Fruit fly (Drosophila melanogaster): ENCODE data around the gene CG17681.

The CG17681 gene

dm6 chr2L:18121367-18122230 lies 31.3 kb upstream of the CG17681 start (continued):
- TF ChIP-seq Hmx (GFP tag; optimal IDR thresholded peaks at IDR 0.05) (no peak), CG43689 (GFP tag; IDR thresholded peaks at IDR 0.05) (no peak), Abd-B (GFP tag; optimal IDR thresholded peaks at IDR 0.05) (peak; percentile 57), Dek (tag; optimal IDR thresholded peaks at IDR 0.05) (no peak), Meics (GFP tag; optimal IDR thresholded peaks at IDR 0.05) (peak; percentile 11), CG1647 (GFP tag; optimal IDR thresholded peaks at IDR 0.05) (peak; percentile 35), CG8388 (GFP tag; optimal IDR thresholded peaks at IDR 0.05) (peak; percentile 35), gsb-n (tag; optimal IDR thresholded peaks at IDR 0.05) (no peak), CG6254 (GFP tag; optimal IDR thresholded peaks at IDR 0.05) (peak; percentile 23), CG3995 (GFP tag; optimal IDR thresholded peaks at IDR 0.05) (no peak), CG7372 (GFP tag; IDR thresholded peaks at IDR 0.05) (0 out of 2 replicates have a peak, but pooled peaks have one; percentile 10), Oli (tag; optimal IDR thresholded peaks at IDR 0.05) (peak; percentile 45), gem (tag; optimal IDR thresholded peaks at IDR 0.05) (peak; percentile 70), zfh1 (GFP tag; IDR thresholded peaks at IDR 0.05) (no peak), sna (GFP tag; IDR thresholded peaks at IDR 0.05; ENCODE audit: partially characterized antibody) (no peak), Oaz (GFP tag; IDR thresholded peaks at IDR 0.05) (no peak), E2f1 (GFP tag; IDR thresholded peaks at IDR 0.05) (no peak), slp2 (GFP tag; optimal IDR thresholded peaks at IDR 0.05) (no peak), CG11696 (GFP tag; IDR thresholded peaks at IDR 0.05) (no peak), H2.0 (GFP tag; IDR thresholded peaks at IDR 0.05) (peak; percentile 46), NK7.1 (GFP tag; optimal IDR thresholded peaks at IDR 0.05) (no peak), CG13296 (GFP tag; optimal IDR thresholded peaks at IDR 0.05) (no peak), CG1529 (GFP tag; optimal IDR thresholded peaks at IDR 0.05) (no peak), Deaf1 (tag; optimal IDR thresholded peaks at IDR 0.05) (no peak), HLHmδ (GFP tag; optimal IDR thresholded peaks at IDR 0.05) (no peak), CG7745 (tag; optimal IDR thresholded peaks at IDR 0.05) (no peak), pho (GFP tag; optimal IDR thresholded peaks at IDR 0.05) (peak; percentile 17), phol (tag; optimal IDR thresholded peaks at IDR 0.05) (no peak), Ada2b (GFP tag; IDR thresholded peaks at IDR 0.05) (no peak), sens (GFP tag) (peak; percentile 79), ERR (GFP tag; optimal IDR thresholded peaks at IDR 0.05) (no peak), Blimp-1 (GFP tag; optimal IDR thresholded peaks at IDR 0.05) (peak; percentile 58), CG4854 (GFP tag; optimal IDR thresholded peaks at IDR 0.05) (no peak), CG4617 (GFP tag; optimal IDR thresholded peaks at IDR 0.05; ENCODE audit: borderline replicate concordance) (no peak), sima (GFP tag; optimal IDR thresholded peaks at IDR 0.05) (no peak), Lim3 (GFP tag; IDR thresholded peaks at IDR 0.05) (no peak), Aef1 (GFP tag; IDR thresholded peaks at IDR 0.05) (no peak), CG14050 (GFP tag; IDR thresholded peaks at IDR 0.05) (no peak), NC2β (GFP tag; optimal IDR thresholded peaks at IDR 0.05) (peak; percentile 6), fru (optimal IDR thresholded peaks at IDR 0.05) (no peak), Fer3 (tag; optimal IDR thresholded peaks at IDR 0.05) (peak; percentile 19), CG13287 (GFP tag; IDR thresholded peaks at IDR 0.05; ENCODE audit: partially characterized antibody) (no peak), Dref (GFP tag; IDR thresholded peaks at IDR 0.05) (no peak), hb (GFP tag; IDR thresholded peaks at IDR 0.05; ENCODE audit: partially characterized antibody) (no peak), CG18011 (GFP tag; optimal IDR thresholded peaks at IDR 0.05) (no peak), CG10267 (tag; optimal IDR thresholded peaks at IDR 0.05) (peak; percentile 29), CG6654 (GFP tag; optimal IDR thresholded peaks at IDR 0.05) (no peak), cad (GFP tag; optimal IDR thresholded peaks at IDR 0.05) (no peak), pb (GFP tag; optimal IDR thresholded peaks at IDR 0.05) (peak; percentile 29), jumu (GFP tag; optimal IDR thresholded peaks at IDR 0.05) (peak; percentile 33)

Data from whole organism, embryonic.